Fruit fly (Drosophila melanogaster) whole organism, embryonic: ENCODE results near the gene Nup98-96.
A peak's percentile ranks its signal among the peaks of the same experiment; 100 is the strongest.

ENCODE experiments used
- Adf1 ChIP-seq: fragments of 200-800 bp; sonication (Bioruptor generic); IDR thresholded peaks from 2 replicates; pipeline ENCODE4 v1.3.6; 2022; ENCODE audit warnings: missing biosample characterization, missing genetic modification characterization
- Antp ChIP-seq: fragments of 200-800 bp; sonication (Bioruptor generic); optimal IDR thresholded peaks from 3 replicates; lab custom pipeline; 2016; ENCODE audit warnings: missing biosample characterization, missing genetic modification characterization
- BtbVII ChIP-seq: fragments of 200-800 bp; sonication (Bioruptor generic); optimal IDR thresholded peaks from 3 replicates; lab custom pipeline; 2017; ENCODE audit warnings: missing biosample characterization, mild to moderate bottlenecking, missing genetic modification characterization
- CG10431 ChIP-seq: fragments of 200-800 bp; sonication (Bioruptor generic); optimal IDR thresholded peaks from 3 replicates; lab custom pipeline; 2018; ENCODE audit warnings: missing biosample characterization, mild to moderate bottlenecking, missing genetic modification characterization
- CG11247 ChIP-seq: fragments of 200-800 bp; sonication (Bioruptor generic); IDR thresholded peaks from 2 replicates; pipeline ENCODE4 v1.3.6; 2022; ENCODE audit warnings: missing biosample characterization, missing genetic modification characterization
- CG11398 ChIP-seq: fragments of 200-800 bp; sonication (Bioruptor generic); optimal IDR thresholded peaks from 2 replicates; lab custom pipeline; 2016; ENCODE audit warnings: missing biosample characterization, missing genetic modification characterization
- CG12769 ChIP-seq: fragments of 200-800 bp; sonication (Bioruptor generic); optimal IDR thresholded peaks from 2 replicates; lab custom pipeline; 2019; ENCODE audit warnings: missing biosample characterization, mild to moderate bottlenecking, missing genetic modification characterization, moderate library complexity
- CG13287 ChIP-seq: fragments of 200-800 bp; sonication (Bioruptor generic); IDR thresholded peaks from 2 replicates; pipeline ENCODE4 v1.3.6; 2022; ENCODE audit warnings: missing biosample characterization, missing genetic modification characterization; ENCODE audit not compliant: partially characterized antibody
- CG14965 ChIP-seq: fragments of 200-800 bp; sonication (Bioruptor generic); optimal IDR thresholded peaks from 2 replicates; lab custom pipeline; 2016; ENCODE audit warnings: missing biosample characterization, missing genetic modification characterization, borderline replicate concordance
- CG15269 ChIP-seq: fragments of 200-800 bp; sonication (Bioruptor generic); optimal IDR thresholded peaks from 2 replicates; lab custom pipeline; 2018; ENCODE audit warnings: missing biosample characterization, mild to moderate bottlenecking, missing genetic modification characterization, moderate library complexity
- CG15696 ChIP-seq: fragments of 200-800 bp; sonication (Bioruptor generic); optimal IDR thresholded peaks from 2 replicates; lab custom pipeline; 2019; ENCODE audit warnings: missing biosample characterization, mild to moderate bottlenecking, missing genetic modification characterization, moderate library complexity
- CG16779 ChIP-seq: fragments of 200-800 bp; sonication (Bioruptor generic); IDR thresholded peaks from 2 replicates; pipeline ENCODE4 v1.3.6; 2022; ENCODE audit warnings: missing biosample characterization, missing genetic modification characterization
- CG17829 ChIP-seq: fragments of 200-800 bp; optimal IDR thresholded peaks from 2 replicates; lab custom pipeline; 2019; ENCODE audit warnings: missing biosample characterization, mild to moderate bottlenecking, missing genetic modification characterization, moderate library complexity
- CG2678 ChIP-seq: fragments of 200-800 bp; sonication (Bioruptor generic); optimal IDR thresholded peaks from 3 replicates; lab custom pipeline; 2019; ENCODE audit warnings: missing biosample characterization, mild to moderate bottlenecking, missing genetic modification characterization, moderate library complexity
- CG30020 ChIP-seq: fragments of 200-800 bp; optimal IDR thresholded peaks from 2 replicates; lab custom pipeline; 2019; ENCODE audit warnings: missing biosample characterization, mild to moderate bottlenecking, missing genetic modification characterization, moderate library complexity
- CG3281 ChIP-seq: fragments of 200-800 bp; sonication (Bioruptor generic); optimal IDR thresholded peaks from 3 replicates; lab custom pipeline; 2017; ENCODE audit warnings: missing biosample characterization, mild to moderate bottlenecking, missing genetic modification characterization
- CG33213 ChIP-seq: fragments of 200-800 bp; sonication (Bioruptor generic); optimal IDR thresholded peaks from 3 replicates; lab custom pipeline; 2016; ENCODE audit warnings: missing biosample characterization, missing genetic modification characterization
- CG34376 ChIP-seq: fragments of 200-800 bp; sonication (Bioruptor generic); optimal IDR thresholded peaks from 2 replicates; lab custom pipeline; 2018; ENCODE audit warnings: missing biosample characterization, mild to moderate bottlenecking, missing genetic modification characterization
- CG6654 ChIP-seq: fragments of 200-800 bp; sonication (Bioruptor generic); optimal IDR thresholded peaks from 2 replicates; lab custom pipeline; 2017; ENCODE audit warnings: missing biosample characterization, mild to moderate bottlenecking, missing genetic modification characterization
- CG8089 ChIP-seq: fragments of 200-800 bp; sonication (Bioruptor generic); optimal IDR thresholded peaks from 3 replicates; lab custom pipeline; 2016; ENCODE audit warnings: missing biosample characterization, missing genetic modification characterization
- CG8281 ChIP-seq: fragments of 200-800 bp; sonication (Bioruptor generic); optimal IDR thresholded peaks from 2 replicates; lab custom pipeline; 2018; ENCODE audit warnings: missing biosample characterization, mild to moderate bottlenecking, missing genetic modification characterization, moderate library complexity
- CG9932 ChIP-seq: fragments of 200-800 bp; sonication (Bioruptor generic); IDR thresholded peaks from 2 replicates; pipeline ENCODE4 v1.3.6; 2022; ENCODE audit warnings: missing biosample characterization, missing genetic modification characterization
- CkIIα-i1 ChIP-seq: fragments of 200-800 bp; sonication (Bioruptor generic); IDR thresholded peaks from 2 replicates; pipeline ENCODE4 v1.3.6; 2022; ENCODE audit warnings: missing biosample characterization, missing genetic modification characterization
- Dip3 ChIP-seq: fragments of 200-800 bp; sonication (Bioruptor generic); optimal IDR thresholded peaks from 3 replicates; lab custom pipeline; 2016; ENCODE audit warnings: missing biosample characterization, missing genetic modification characterization
- Dll ChIP-seq: fragments of 200-800 bp; sonication (Bioruptor generic); IDR thresholded peaks from 4 replicates; pipeline ENCODE4 v1.3.6; 2022; ENCODE audit warnings: missing biosample characterization, missing genetic modification characterization; ENCODE audit not compliant: partially characterized antibody
- Ets65A ChIP-seq: fragments of 200-800 bp; sonication (Bioruptor generic); peaks from one replicate; lab custom pipeline; 2016; ENCODE audit warnings: missing biosample characterization, missing genetic modification characterization
- Fer1 ChIP-seq: fragments of 200-800 bp; sonication (Bioruptor generic); optimal IDR thresholded peaks from 2 replicates; lab custom pipeline; 2017; ENCODE audit warnings: missing biosample characterization, mild to moderate bottlenecking, missing genetic modification characterization
- Hmr ChIP-seq: fragments of 200-800 bp; sonication (Bioruptor generic); optimal IDR thresholded peaks from 3 replicates; lab custom pipeline; 2017; ENCODE audit warnings: mild to moderate bottlenecking, missing biosample characterization, missing genetic modification reagents, missing genetic modification characterization
- Hmx ChIP-seq: fragments of 200-800 bp; sonication (Bioruptor generic); optimal IDR thresholded peaks from 2 replicates; lab custom pipeline; 2016; ENCODE audit warnings: missing biosample characterization, missing genetic modification characterization
- Lpt ChIP-seq: fragments of >200 bp; optimal IDR thresholded peaks from 2 replicates; lab custom pipeline; 2018; ENCODE audit warnings: missing biosample characterization, missing genetic modification characterization
- Oaz ChIP-seq: fragments of 200-800 bp; sonication (Bioruptor generic); IDR thresholded peaks from 2 replicates; pipeline ENCODE4 v1.3.6; 2022; ENCODE audit warnings: missing biosample characterization, missing genetic modification characterization
- Opbp ChIP-seq: fragments of 200-800 bp; sonication (Bioruptor generic); IDR thresholded peaks from 3 replicates; pipeline ENCODE4 v1.3.6; 2022; ENCODE audit warnings: missing biosample characterization, missing genetic modification characterization; ENCODE audit not compliant: partially characterized antibody
- Sox100B ChIP-seq: fragments of 200-800 bp; sonication (Bioruptor generic); optimal IDR thresholded peaks from 3 replicates; lab custom pipeline; 2018; ENCODE audit warnings: missing biosample characterization, mild to moderate bottlenecking, missing genetic modification characterization
- az2 ChIP-seq: fragments of 200-800 bp; sonication (Bioruptor generic); optimal IDR thresholded peaks from 3 replicates; lab custom pipeline; 2016; ENCODE audit warnings: missing biosample characterization, missing genetic modification characterization
- btn ChIP-seq: fragments of 200-800 bp; sonication (Bioruptor generic); optimal IDR thresholded peaks from 2 replicates; lab custom pipeline; 2016; ENCODE audit warnings: missing biosample characterization, missing genetic modification characterization
- disco-r ChIP-seq: fragments of 200-800 bp; sonication (Bioruptor generic); optimal IDR thresholded peaks from 2 replicates; lab custom pipeline; 2016; ENCODE audit warnings: missing biosample characterization, missing genetic modification characterization
- eyg ChIP-seq: fragments of 200-800 bp; sonication (Bioruptor generic); optimal IDR thresholded peaks from 3 replicates; lab custom pipeline; 2016; ENCODE audit warnings: missing biosample characterization, missing genetic modification characterization
- fd64A ChIP-seq: fragments of 200-800 bp; sonication (Bioruptor generic); optimal IDR thresholded peaks from 3 replicates; lab custom pipeline; 2018; ENCODE audit warnings: missing biosample characterization, mild to moderate bottlenecking, missing genetic modification characterization
- grn ChIP-seq: fragments of 200-800 bp; sonication (Bioruptor generic); optimal IDR thresholded peaks from 3 replicates; lab custom pipeline; 2017; ENCODE audit warnings: missing biosample characterization, missing genetic modification characterization
- gsb ChIP-seq: fragments of 200-800 bp; sonication (Bioruptor generic); IDR thresholded peaks from 2 replicates; pipeline ENCODE4 v1.3.6; 2022; ENCODE audit warnings: missing biosample characterization, missing genetic modification characterization
- h ChIP-seq: fragments of >200 bp; optimal IDR thresholded peaks from 2 replicates; lab custom pipeline; 2017
- oc ChIP-seq: fragments of 200-800 bp; sonication (Bioruptor generic); optimal IDR thresholded peaks from 2 replicates; lab custom pipeline; 2018; ENCODE audit warnings: missing biosample characterization, mild to moderate bottlenecking, missing genetic modification characterization, moderate library complexity
- onecut ChIP-seq: fragments of 200-800 bp; sonication (Bioruptor generic); IDR thresholded peaks from 2 replicates; pipeline ENCODE4 v1.3.6; 2022; ENCODE audit warnings: missing biosample characterization, missing genetic modification characterization
- ranshi ChIP-seq: fragments of 200-800 bp; sonication (Bioruptor generic); IDR thresholded peaks from 2 replicates; pipeline ENCODE4 v1.3.6; 2022; ENCODE audit warnings: missing biosample characterization, missing genetic modification characterization
- sens-2 ChIP-seq: fragments of 200-800 bp; sonication (Bioruptor generic); IDR thresholded peaks from 2 replicates; pipeline ENCODE4 v1.3.6; 2022; ENCODE audit warnings: missing biosample characterization, missing genetic modification characterization
- sna ChIP-seq: fragments of 200-800 bp; sonication (Bioruptor generic); IDR thresholded peaks from 2 replicates; pipeline ENCODE4 v1.3.6; 2022; ENCODE audit warnings: missing biosample characterization, missing genetic modification characterization; ENCODE audit not compliant: partially characterized antibody
- so ChIP-seq: fragments of 200-800 bp; sonication (Bioruptor generic); IDR thresholded peaks from 3 replicates; pipeline ENCODE4 v1.3.6; 2022; ENCODE audit warnings: missing biosample characterization, missing genetic modification characterization
- sob ChIP-seq: fragments of 200-800 bp; sonication (Bioruptor generic); IDR thresholded peaks from 2 replicates; pipeline ENCODE4 v1.3.6; 2022; ENCODE audit warnings: missing biosample characterization, missing genetic modification characterization
- tll ChIP-seq, 2 experiments: fragments of 200-800 bp in 1 of 2; fragments of >200 bp in 1 of 2; sonication (Bioruptor generic) in 1 of 2; optimal IDR thresholded peaks; 2 replicates each; lab custom pipeline; 2017 to 2019; ENCODE audit warnings: missing biosample characterization in 2 of 2, missing genetic modification characterization in 2 of 2, mild to moderate bottlenecking in 1 of 2, moderate library complexity in 1 of 2
- zen ChIP-seq: fragments of 200-800 bp; sonication (Bioruptor generic); optimal IDR thresholded peaks from 3 replicates; lab custom pipeline; 2018; ENCODE audit warnings: missing biosample characterization, mild to moderate bottlenecking, missing genetic modification characterization, moderate library complexity

Gene Nup98-96

dm6 chr3R:23781466-23781935 is at the start of gene Nup98-96, which contains the start of gene mbc (continued):
- TF ChIP-seq CG34376 (GFP tag; lab: Kevin White, UChicago) (peak; percentile 44), Dip3 (GFP tag; lab: Kevin White, UChicago) (peak; percentile 93), CG9932 (peak; percentile 91), CG15696 (tag; lab: Kevin White, UChicago) (peak; percentile 87), gsb (GFP tag; lab: Robert Waterston, UW) (0 out of 2 replicates have a peak, but pooled peaks have one; percentile 28), CG11247 (GFP tag; lab: Robert Waterston, UW) (peak; percentile 79), fd64A (no peak), CG8281 (tag; lab: Kevin White, UChicago) (peak; percentile 50), CG6654 (GFP tag; lab: Kevin White, UChicago) (peak; percentile 22), BtbVII (peak; percentile 51), Ets65A (GFP tag; lab: Kevin White, UChicago) (peak; percentile 99), Lpt (GFP tag; lab: Kevin White, UChicago) (no peak), CkIIα-i1 (GFP tag; lab: Robert Waterston, UW) (0 out of 2 replicates have a peak, but pooled peaks have one; percentile 34), ranshi (GFP tag; lab: Robert Waterston, UW) (peak; percentile 84), Antp (GFP tag; lab: Kevin White, UChicago) (peak; percentile 92), Sox100B (peak; percentile 31), CG16779 (GFP tag; lab: Robert Waterston, UW) (no peak), CG14965 (GFP tag; lab: Kevin White, UChicago) (peak; percentile 47), Fer1 (GFP tag; lab: Kevin White, UChicago) (peak; percentile 59), sna (GFP tag; lab: Robert Waterston, UW) (no peak), Opbp (GFP tag; lab: Robert Waterston, UW) (0 out of 3 replicates have a peak, but pooled peaks have one; percentile 33), CG33213 (GFP tag; lab: Kevin White, UChicago) (peak; percentile 91), so (GFP tag; lab: Robert Waterston, UW) (no peak), sob (GFP tag; lab: Robert Waterston, UW) (peak; percentile 82), zen (peak; percentile 84), CG3281 (GFP tag; lab: Kevin White, UChicago) (peak; percentile 75), btn (GFP tag; lab: Kevin White, UChicago) (peak; percentile 58), onecut (GFP tag; lab: Robert Waterston, UW) (peak; percentile 66), az2 (peak; percentile 86), Hmr (GFP tag; lab: Kevin White, UChicago) (peak; percentile 81), tll (GFP tag; optimal IDR thresholded peaks at IDR 0.05; lab: Kevin White, UChicago) (peak; percentile 57 to 98), CG11398 (GFP tag; lab: Kevin White, UChicago) (peak; percentile 69), h (lab: Kevin White, UChicago) (no peak), Oaz (peak; percentile 67; the same call in 1 of the 2 replicates), CG17829 (tag; lab: Kevin White, UChicago) (peak; percentile 89), CG15269 (tag; lab: Kevin White, UChicago) (peak; percentile 81), disco-r (GFP tag; lab: Kevin White, UChicago) (peak; percentile 72), eyg (GFP tag; lab: Kevin White, UChicago) (peak; percentile 74), CG8089 (GFP tag; lab: Kevin White, UChicago) (peak; percentile 87), Dll (0 out of 4 replicates have a peak, but pooled peaks have one; percentile 40), CG30020 (tag; lab: Kevin White, UChicago) (peak; percentile 94), grn (GFP tag; lab: Kevin White, UChicago) (peak; percentile 3), CG12769 (tag; lab: Kevin White, UChicago) (peak; percentile 86), Adf1 (GFP tag; lab: Robert Waterston, UW) (peak; percentile 56), CG10431 (GFP tag; lab: Kevin White, UChicago) (no peak), CG13287 (GFP tag; lab: Robert Waterston, UW) (0 out of 2 replicates have a peak, but pooled peaks have one; percentile 36), sens-2 (GFP tag; lab: Robert Waterston, UW) (peak; percentile 65), CG2678 (tag; lab: Kevin White, UChicago) (peak; percentile 85), oc (peak; percentile 68), Hmx (GFP tag; lab: Kevin White, UChicago) (no peak)
